Worm (Caenorhabditis elegans) whole organism, late embryonic: ENCODE measurements around the gene ceh-82.

Experiments used
- ahr-1 ChIP-seq: sonication (generic microtip); optimal IDR thresholded peaks from 2 replicates; lab custom pipeline; 2016; ENCODE audit warnings: missing genetic modification characterization, missing compliant biosample characterization
- ceh-18 ChIP-seq: sonication (generic microtip); optimal IDR thresholded peaks from 2 replicates; lab custom pipeline; 2016; ENCODE audit warnings: missing genetic modification characterization, missing compliant biosample characterization
- ceh-9 ChIP-seq: sonication (generic microtip); optimal IDR thresholded peaks from 2 replicates; lab custom pipeline; 2016; ENCODE audit warnings: mild to moderate bottlenecking, missing genetic modification characterization, inconsistent platforms, missing compliant biosample characterization
- che-1 ChIP-seq: sonication (generic microtip); optimal IDR thresholded peaks from 2 replicates; lab custom pipeline; 2016; ENCODE audit warnings: mild to moderate bottlenecking, missing genetic modification characterization, missing compliant biosample characterization
- elt-2 ChIP-seq: sonication (generic microtip); optimal IDR thresholded peaks from 2 replicates; lab custom pipeline; 2016; ENCODE audit warnings: missing genetic modification reagents, missing genetic modification characterization, missing compliant biosample characterization
- ets-4 ChIP-seq: sonication (generic microtip); optimal IDR thresholded peaks from 2 replicates; lab custom pipeline; 2016; ENCODE audit warnings: missing genetic modification characterization, missing compliant biosample characterization
- eyg-1 ChIP-seq: sonication (generic microtip); optimal IDR thresholded peaks from 2 replicates; lab custom pipeline; 2016; ENCODE audit warnings: missing genotype, missing genetic modification characterization, missing compliant biosample characterization
- hlh-30 ChIP-seq: sonication (generic microtip); optimal IDR thresholded peaks from 2 replicates; lab custom pipeline; 2017; ENCODE audit warnings: antibody characterized with exemption, missing genetic modification characterization, missing compliant biosample characterization; ENCODE audit not compliant: insufficient read depth
- pag-3 ChIP-seq: sonication (generic microtip); optimal IDR thresholded peaks from 2 replicates; lab custom pipeline; 2016; ENCODE audit warnings: missing compliant biosample characterization, missing genetic modification characterization, borderline replicate concordance
- pha-2 ChIP-seq: sonication (generic microtip); optimal IDR thresholded peaks from 2 replicates; lab custom pipeline; 2017; ENCODE audit warnings: mild to moderate bottlenecking, missing genetic modification characterization, missing compliant biosample characterization
- pqm-1 ChIP-seq: sonication (generic microtip); optimal IDR thresholded peaks from 2 replicates; lab custom pipeline; 2016; ENCODE audit warnings: missing genetic modification characterization, missing compliant biosample characterization
- unc-55 ChIP-seq: sonication (generic microtip); optimal IDR thresholded peaks from 2 replicates; lab custom pipeline; 2017; ENCODE audit warnings: missing biosample characterization, missing genetic modification reagents, missing genetic modification characterization

DNA sequence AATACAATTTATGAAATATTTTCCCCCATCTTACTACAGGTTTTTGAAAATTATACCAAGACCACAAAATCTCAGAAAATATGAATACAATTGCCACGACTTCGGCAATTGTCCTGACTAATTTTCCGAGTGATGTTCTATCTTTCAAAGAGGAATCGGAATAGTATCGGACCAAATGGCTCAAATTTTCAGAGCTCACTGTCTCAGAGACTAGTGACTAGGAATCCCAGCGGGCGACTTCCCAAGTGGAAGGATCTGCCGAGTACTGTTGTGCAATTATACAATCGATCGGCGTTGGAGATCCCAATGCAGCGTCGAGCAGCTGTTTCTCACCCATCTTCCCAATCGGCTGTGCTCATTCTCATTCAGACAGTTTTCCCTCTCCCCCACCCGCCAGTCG is 6.3 kb upstream of the ceh-82 start, which contains the start of gene F45C12.17:
- TF ChIP-seq unc-55 (GFP tag; lab: Kevin White, UChicago) (no peak), ets-4 (tag; lab: Kevin White, UChicago) (no peak), pag-3 (tag; lab: Kevin White, UChicago) (no peak), elt-2 (tag; lab: Kevin White, UChicago) (no peak), pha-2 (no peak), hlh-30 (no peak), pqm-1 (tag; lab: Kevin White, UChicago) (no peak), che-1 (tag; lab: Kevin White, UChicago) (no peak), ahr-1 (tag; lab: Kevin White, UChicago) (no peak), eyg-1 (tag; lab: Kevin White, UChicago) (no peak), ceh-9 (no peak), ceh-18 (tag; lab: Kevin White, UChicago) (no peak)
